Fruit fly (Drosophila melanogaster) whole organism, prepupa: ENCODE measurements around the gene CG6294.

Experiments used
- Blimp-1 ChIP-seq: fragments of 200-800 bp; sonication (Bioruptor generic); optimal IDR thresholded peaks from 3 replicates; lab custom pipeline; 2017; ENCODE audit warnings: missing biosample characterization, missing genetic modification characterization, mild to moderate bottlenecking, moderate library complexity, missing genetic modification reagents
- CG10631 ChIP-seq: fragments of 200-800 bp; sonication (Bioruptor generic); optimal IDR thresholded peaks from 2 replicates; lab custom pipeline; 2016; ENCODE audit warnings: missing biosample characterization, missing genetic modification characterization
- CG11762 ChIP-seq: fragments of 200-800 bp; sonication (Bioruptor generic); optimal IDR thresholded peaks from 3 replicates; lab custom pipeline; 2016; ENCODE audit warnings: missing biosample characterization, missing genetic modification characterization; ENCODE audit not compliant: insufficient read depth
- CG15336 ChIP-seq: fragments of 200-800 bp; sonication (Bioruptor generic); IDR thresholded peaks from 2 replicates; pipeline ENCODE4 v1.3.6; 2022; ENCODE audit warnings: missing biosample characterization, missing genetic modification characterization
- CG3032 ChIP-seq: fragments of 200-800 bp; optimal IDR thresholded peaks from 2 replicates; lab custom pipeline; 2019; ENCODE audit warnings: missing biosample characterization, mild to moderate bottlenecking, missing genetic modification characterization, moderate library complexity
- CG31627 ChIP-seq: fragments of 200-800 bp; sonication (Bioruptor generic); optimal IDR thresholded peaks from 3 replicates; lab custom pipeline; 2016; ENCODE audit warnings: missing biosample characterization, missing genetic modification characterization
- CG32006 ChIP-seq: fragments of 200-800 bp; sonication (Bioruptor generic); optimal IDR thresholded peaks from 3 replicates; lab custom pipeline; 2017; ENCODE audit warnings: missing biosample characterization, mild to moderate bottlenecking, missing genetic modification characterization
- CG34406 ChIP-seq: fragments of 200-800 bp; sonication (Bioruptor generic); optimal IDR thresholded peaks from 3 replicates; lab custom pipeline; 2016; ENCODE audit warnings: missing biosample characterization, missing genetic modification characterization
- CG3919 ChIP-seq: fragments of 200-800 bp; sonication (Bioruptor generic); optimal IDR thresholded peaks from 3 replicates; lab custom pipeline; 2016; ENCODE audit warnings: missing biosample characterization, missing genetic modification characterization
- CG4318 ChIP-seq: fragments of 200-800 bp; sonication (Bioruptor generic); optimal IDR thresholded peaks from 3 replicates; lab custom pipeline; 2017; ENCODE audit warnings: missing biosample characterization, mild to moderate bottlenecking, missing genetic modification characterization
- CG6163 ChIP-seq: fragments of 200-800 bp; sonication (Bioruptor generic); IDR thresholded peaks from 3 replicates; pipeline ENCODE4 v1.3.6; 2022; ENCODE audit warnings: missing biosample characterization, missing genetic modification characterization
- CG6792 ChIP-seq: fragments of 200-800 bp; sonication (Bioruptor generic); optimal IDR thresholded peaks from 3 replicates; lab custom pipeline; 2016; ENCODE audit warnings: missing biosample characterization, missing genetic modification characterization
- CG6854 ChIP-seq: fragments of 200-800 bp; sonication (Bioruptor generic); optimal IDR thresholded peaks from 2 replicates; lab custom pipeline; 2017; ENCODE audit warnings: missing biosample characterization, mild to moderate bottlenecking, missing genetic modification characterization
- CG8119 ChIP-seq: fragments of 200-800 bp; sonication (Bioruptor generic); IDR thresholded peaks from 3 replicates; pipeline ENCODE4 v1.3.6; 2022; ENCODE audit warnings: missing biosample characterization, missing genetic modification characterization
- CG8319 ChIP-seq: fragments of 200-800 bp; sonication (Bioruptor generic); optimal IDR thresholded peaks from 3 replicates; lab custom pipeline; 2016; ENCODE audit warnings: missing biosample characterization, missing genetic modification characterization
- CG8632 ChIP-seq: fragments of 200-800 bp; sonication (Bioruptor generic); optimal IDR thresholded peaks from 3 replicates; lab custom pipeline; 2016; ENCODE audit warnings: missing biosample characterization, missing genetic modification characterization
- CG9139 ChIP-seq: fragments of 200-800 bp; sonication (Bioruptor generic); optimal IDR thresholded peaks from 3 replicates; lab custom pipeline; 2017; ENCODE audit warnings: missing biosample characterization, mild to moderate bottlenecking, missing genetic modification characterization
- Eip78C ChIP-seq: fragments of 200-800 bp; sonication (Bioruptor generic); peaks from one replicate; lab custom pipeline; 2016; ENCODE audit warnings: missing biosample characterization, missing genetic modification characterization
- Ets21C ChIP-seq: fragments of 200-800 bp; sonication (Bioruptor generic); optimal IDR thresholded peaks from 3 replicates; lab custom pipeline; 2016; ENCODE audit warnings: missing biosample characterization, missing genetic modification characterization
- Ets96B ChIP-seq: fragments of 200-800 bp; optimal IDR thresholded peaks from 2 replicates; lab custom pipeline; 2019; ENCODE audit warnings: missing biosample characterization, mild to moderate bottlenecking, missing genetic modification characterization, moderate library complexity
- Gug ChIP-seq: fragments of 200-800 bp; sonication (Bioruptor generic); IDR thresholded peaks from 2 replicates; pipeline ENCODE4 v1.3.6; 2022; ENCODE audit warnings: missing biosample characterization, missing genetic modification characterization
- Hr39 ChIP-seq: fragments of 200-800 bp; sonication (Bioruptor generic); optimal IDR thresholded peaks from 2 replicates; lab custom pipeline; 2016; ENCODE audit warnings: missing biosample characterization, missing genetic modification characterization
- Hr4 ChIP-seq: fragments of 200-800 bp; sonication (Bioruptor generic); optimal IDR thresholded peaks from 3 replicates; lab custom pipeline; 2016; ENCODE audit warnings: missing biosample characterization, missing genetic modification characterization
- Lpt ChIP-seq: fragments of 200-800 bp; sonication (Bioruptor generic); optimal IDR thresholded peaks from 3 replicates; lab custom pipeline; 2016; ENCODE audit warnings: missing biosample characterization, missing genetic modification characterization
- Met ChIP-seq: fragments of 200-800 bp; sonication (Bioruptor generic); optimal IDR thresholded peaks from 3 replicates; lab custom pipeline; 2016; ENCODE audit warnings: missing biosample characterization, missing genetic modification characterization
- OdsH ChIP-seq: fragments of 200-800 bp; sonication (Bioruptor generic); optimal IDR thresholded peaks from 3 replicates; lab custom pipeline; 2016; ENCODE audit warnings: missing biosample characterization, missing genetic modification characterization
- Smox ChIP-seq: fragments of 200-800 bp; sonication (Bioruptor generic); optimal IDR thresholded peaks from 3 replicates; lab custom pipeline; 2016; ENCODE audit warnings: missing biosample characterization, missing genetic modification characterization
- Sox102F ChIP-seq: fragments of 200-800 bp; sonication (Bioruptor generic); optimal IDR thresholded peaks from 2 replicates; lab custom pipeline; 2016; ENCODE audit warnings: missing biosample characterization, mild to moderate bottlenecking, missing genetic modification characterization
- Sox14 ChIP-seq: fragments of 200-800 bp; sonication (Bioruptor generic); optimal IDR thresholded peaks from 3 replicates; lab custom pipeline; 2016; ENCODE audit warnings: missing biosample characterization, missing genetic modification characterization
- Sox15 ChIP-seq: fragments of 200-800 bp; sonication (Bioruptor generic); optimal IDR thresholded peaks from 3 replicates; lab custom pipeline; 2016; ENCODE audit warnings: missing biosample characterization, missing genetic modification characterization
- achi ChIP-seq: fragments of 200-800 bp; sonication (Bioruptor generic); optimal IDR thresholded peaks from 3 replicates; lab custom pipeline; 2016; ENCODE audit warnings: missing biosample characterization, missing genetic modification characterization
- acj6 ChIP-seq: fragments of 200-800 bp; sonication (Bioruptor generic); optimal IDR thresholded peaks from 3 replicates; lab custom pipeline; 2016; ENCODE audit warnings: missing biosample characterization, missing genetic modification characterization
- cyc ChIP-seq: fragments of 200-800 bp; sonication (Bioruptor generic); optimal IDR thresholded peaks from 3 replicates; lab custom pipeline; 2016; ENCODE audit warnings: missing biosample characterization, missing genetic modification characterization
- dac ChIP-seq: fragments of 200-800 bp; sonication (Bioruptor generic); optimal IDR thresholded peaks from 2 replicates; lab custom pipeline; 2017; ENCODE audit warnings: missing biosample characterization, mild to moderate bottlenecking, missing genetic modification characterization
- eg ChIP-seq: fragments of 200-800 bp; sonication (Bioruptor generic); IDR thresholded peaks from 3 replicates; pipeline ENCODE4 v1.3.6; 2022; ENCODE audit warnings: missing biosample characterization, missing genetic modification characterization
- esn ChIP-seq: fragments of 200-800 bp; sonication (Bioruptor generic); optimal IDR thresholded peaks from 2 replicates; lab custom pipeline; 2016; ENCODE audit warnings: missing biosample characterization, mild to moderate bottlenecking, missing genetic modification characterization, moderate library complexity
- fd59A ChIP-seq: fragments of 200-800 bp; sonication (Bioruptor generic); optimal IDR thresholded peaks from 2 replicates; lab custom pipeline; 2017; ENCODE audit warnings: missing biosample characterization, mild to moderate bottlenecking, missing genetic modification characterization, missing genetic modification reagents
- fd85E ChIP-seq: fragments of 200-800 bp; sonication (Bioruptor generic); optimal IDR thresholded peaks from 3 replicates; lab custom pipeline; 2016; ENCODE audit warnings: missing biosample characterization, missing genetic modification characterization
- fkh ChIP-seq: fragments of 200-800 bp; sonication (Bioruptor generic); optimal IDR thresholded peaks from 3 replicates; lab custom pipeline; 2017; ENCODE audit warnings: missing biosample characterization, mild to moderate bottlenecking, missing genetic modification characterization, moderate library complexity
- lz ChIP-seq: fragments of 200-800 bp; sonication (Bioruptor generic); optimal IDR thresholded peaks from 3 replicates; lab custom pipeline; 2016; ENCODE audit warnings: missing biosample characterization, missing genetic modification characterization
- pdm3 ChIP-seq: fragments of 200-800 bp; sonication (Bioruptor generic); optimal IDR thresholded peaks from 3 replicates; lab custom pipeline; 2016; ENCODE audit warnings: missing biosample characterization, missing genetic modification characterization
- salr ChIP-seq, 2 experiments: fragments of 200-800 bp; sonication (Bioruptor generic); optimal IDR thresholded peaks; 3 replicates each; lab custom pipeline; 2016 to 2018; ENCODE audit warnings: missing biosample characterization in 2 of 2, missing genetic modification characterization in 2 of 2, mild to moderate bottlenecking in 1 of 2
- spab ChIP-seq: fragments of 200-800 bp; sonication (Bioruptor generic); optimal IDR thresholded peaks from 2 replicates; lab custom pipeline; 2017; ENCODE audit warnings: missing biosample characterization, mild to moderate bottlenecking, missing genetic modification characterization, missing genetic modification reagents
- ss ChIP-seq, 2 experiments: fragments of 200-800 bp; sonication (Bioruptor generic); optimal IDR thresholded peaks; 2 replicates in 1 of 2; 3 replicates in 1 of 2; lab custom pipeline; 2017 to 2018; ENCODE audit warnings: mild to moderate bottlenecking in 2 of 2, missing biosample characterization in 2 of 2, missing genetic modification characterization in 2 of 2, moderate library complexity in 1 of 2
- svp ChIP-seq: fragments of 200-800 bp; sonication (Bioruptor generic); peaks from one replicate; lab custom pipeline; 2016; ENCODE audit warnings: missing biosample characterization, missing genetic modification characterization
- vri ChIP-seq: fragments of 200-800 bp; sonication (Bioruptor generic); optimal IDR thresholded peaks from 3 replicates; lab custom pipeline; 2016; ENCODE audit warnings: missing biosample characterization, mild to moderate bottlenecking, missing genetic modification characterization

The CG6294 gene

DNA sequence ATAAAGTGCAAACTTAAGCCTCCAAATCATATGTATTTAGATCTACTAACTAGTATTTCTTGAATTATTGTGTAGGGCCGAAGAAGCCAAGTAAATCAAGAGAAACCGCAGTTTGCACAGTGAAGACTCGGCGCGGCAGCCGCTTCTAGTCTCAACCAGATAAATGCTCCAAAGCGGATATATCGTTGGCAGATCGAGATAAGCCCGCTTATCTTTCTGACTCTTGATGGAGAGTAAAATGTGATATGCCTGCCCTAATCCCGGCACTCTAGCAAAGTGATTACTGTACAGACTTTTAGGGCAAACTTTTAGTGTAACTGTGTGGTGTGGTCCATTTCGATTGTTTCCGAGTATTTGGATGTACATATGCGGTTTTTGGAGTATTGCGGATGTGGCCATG lies 13.7 kb upstream of the CG6294 start:
- TF ChIP-seq CG34406 (GFP tag; lab: Kevin White, UChicago) (no peak), salr (GFP tag; optimal IDR thresholded peaks at IDR 0.05; lab: Kevin White, UChicago) (no peak), pdm3 (GFP tag; lab: Kevin White, UChicago) (no peak), CG8319 (GFP tag; lab: Kevin White, UChicago) (no peak), CG15336 (peak; percentile 17; the same call in 1 of the 2 replicates), CG32006 (GFP tag; lab: Kevin White, UChicago) (peak; percentile 30), Hr39 (GFP tag; lab: Kevin White, UChicago) (peak; percentile 12), OdsH (peak; percentile 36), Hr4 (GFP tag; lab: Kevin White, UChicago) (peak; percentile 19), Sox15 (GFP tag; lab: Kevin White, UChicago) (peak; percentile 3), svp (peak; percentile 50), CG11762 (GFP tag; lab: Kevin White, UChicago) (no peak), CG6163 (GFP tag; lab: Robert Waterston, UW) (peak; percentile 34; the same call in 1 of the 3 replicates), CG4318 (peak; percentile 1), CG3919 (GFP tag; lab: Kevin White, UChicago) (no peak), fkh (no peak), CG6792 (GFP tag; lab: Kevin White, UChicago) (no peak), eg (peak; percentile 32; the same call in 1 of the 3 replicates), Gug (GFP tag; lab: Robert Waterston, UW) (0 out of 2 replicates have a peak, but pooled peaks have one; percentile 30), Sox102F (GFP tag; lab: Kevin White, UChicago) (no peak), esn (GFP tag; lab: Kevin White, UChicago) (no peak), Eip78C (GFP tag; lab: Kevin White, UChicago) (peak; percentile 30), cyc (peak; percentile 2), CG31627 (no peak)

DNA sequence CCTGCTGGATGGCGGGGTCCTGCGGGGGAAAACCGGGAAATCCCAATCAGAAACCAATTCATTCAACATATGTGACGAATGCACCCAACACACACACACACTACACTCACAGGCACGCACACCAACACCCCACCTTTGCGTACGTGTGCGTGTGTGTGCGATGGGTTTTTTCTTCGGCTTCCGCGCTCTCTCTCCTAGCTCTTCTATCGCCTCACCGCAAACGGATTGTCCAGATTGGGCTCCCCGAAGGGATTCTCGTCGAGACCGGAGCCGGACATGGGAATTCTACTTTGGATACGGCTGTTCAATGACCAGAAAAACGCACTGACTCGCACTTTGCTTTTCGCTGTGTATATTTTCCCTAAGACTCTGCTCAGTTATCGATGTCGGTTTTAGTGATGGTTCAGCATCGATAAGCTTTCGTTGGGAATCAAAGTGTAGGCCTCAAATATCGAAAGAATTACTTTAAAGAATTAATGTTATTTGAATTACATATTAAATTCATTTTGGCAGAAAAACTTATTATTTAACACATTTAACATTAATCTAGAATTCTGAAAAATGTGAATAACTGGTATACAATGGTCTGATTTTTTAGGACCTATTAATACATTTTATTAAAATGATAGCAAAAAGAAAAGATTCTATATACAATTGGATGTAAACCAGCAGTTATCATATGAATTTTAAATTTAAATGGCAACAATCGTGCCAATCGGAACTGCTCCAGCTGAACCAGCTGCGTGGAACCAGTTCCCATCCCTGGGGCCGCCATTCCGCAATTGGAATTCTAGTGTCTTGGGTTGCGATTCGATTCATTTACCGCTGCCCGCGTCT lies 12.8 kb upstream of the CG6294 start, which contains the start of the genes Scamp and Ahcy:
TSS of gene Scamp (minus strand) at position 394 of the 837 bp plus-strand sequence.
TSS of gene Ahcy (plus strand) at position 772 of the 837 bp plus-strand sequence.
- no peak for TF ChIP-seq dac (GFP tag; lab: Kevin White, UChicago)
- TF ChIP-seq cyc, result peak; percentile 24
- no peak for TF ChIP-seq Ets96B (tag; lab: Kevin White, UChicago)
- no peak for TF ChIP-seq CG31627
- TF ChIP-seq CG6163 (GFP tag; lab: Robert Waterston, UW), result 0 out of 3 replicates have a peak, but pooled peaks have one; percentile 12
- TF ChIP-seq CG11762 (GFP tag; lab: Kevin White, UChicago), result no peak
- peak; percentile 32 for TF ChIP-seq Hr4 (GFP tag; lab: Kevin White, UChicago)
- no peak for TF ChIP-seq spab (GFP tag; lab: Kevin White, UChicago)
- TF ChIP-seq achi, result peak; percentile 4
- TF ChIP-seq Ets21C (GFP tag; lab: Kevin White, UChicago), result peak; percentile 10
- 0 out of 2 replicates have a peak, but pooled peaks have one; percentile 32 for TF ChIP-seq CG15336
- TF ChIP-seq Blimp-1 (GFP tag; lab: Kevin White, UChicago), result no peak
- peak; percentile 54 for TF ChIP-seq Eip78C (GFP tag; lab: Kevin White, UChicago)
- no peak for TF ChIP-seq vri (GFP tag; lab: Kevin White, UChicago)
- TF ChIP-seq CG32006 (GFP tag; lab: Kevin White, UChicago), result no peak
- no peak for TF ChIP-seq ss (GFP tag; optimal IDR thresholded peaks at IDR 0.05; lab: Kevin White, UChicago)
- TF ChIP-seq CG9139 (GFP tag; lab: Kevin White, UChicago), result no peak
- no peak for TF ChIP-seq eg
- peak; percentile 41 for TF ChIP-seq svp
- peak; percentile 28 for TF ChIP-seq Smox (GFP tag; lab: Kevin White, UChicago)
- no peak for TF ChIP-seq CG8119 (GFP tag; lab: Robert Waterston, UW)
- TF ChIP-seq CG10631 (GFP tag; lab: Kevin White, UChicago), result peak; percentile 26
- peak; percentile 45 for TF ChIP-seq Met (GFP tag; lab: Kevin White, UChicago)
- no peak for TF ChIP-seq Lpt (GFP tag; lab: Kevin White, UChicago)
- TF ChIP-seq CG34406 (GFP tag; lab: Kevin White, UChicago), result no peak
- TF ChIP-seq lz (GFP tag; lab: Kevin White, UChicago), result peak; percentile 28
- TF ChIP-seq CG6854 (GFP tag; lab: Kevin White, UChicago), result no peak
- peak; percentile 27 for TF ChIP-seq OdsH
- no peak for TF ChIP-seq Sox14 (GFP tag; lab: Kevin White, UChicago)
- no peak for TF ChIP-seq CG8632 (GFP tag; lab: Kevin White, UChicago)
- TF ChIP-seq fd59A (GFP tag; lab: Kevin White, UChicago), result no peak
- TF ChIP-seq Sox15 (GFP tag; lab: Kevin White, UChicago), result no peak
- TF ChIP-seq acj6, result peak; percentile 12
- TF ChIP-seq fd85E, result no peak
- TF ChIP-seq Gug (GFP tag; lab: Robert Waterston, UW), result no peak
- no peak for TF ChIP-seq salr (GFP tag; optimal IDR thresholded peaks at IDR 0.05; lab: Kevin White, UChicago)
- no peak for TF ChIP-seq fkh
- TF ChIP-seq Hr39 (GFP tag; lab: Kevin White, UChicago), result peak; percentile 26
- TF ChIP-seq CG3032 (tag; lab: Kevin White, UChicago), result no peak
